Fruit fly (Drosophila melanogaster): ENCODE data around the gene CG4069.
A peak's percentile ranks its signal among the peaks of the same experiment; 100 is the strongest.

Gene CG4069

DNA sequence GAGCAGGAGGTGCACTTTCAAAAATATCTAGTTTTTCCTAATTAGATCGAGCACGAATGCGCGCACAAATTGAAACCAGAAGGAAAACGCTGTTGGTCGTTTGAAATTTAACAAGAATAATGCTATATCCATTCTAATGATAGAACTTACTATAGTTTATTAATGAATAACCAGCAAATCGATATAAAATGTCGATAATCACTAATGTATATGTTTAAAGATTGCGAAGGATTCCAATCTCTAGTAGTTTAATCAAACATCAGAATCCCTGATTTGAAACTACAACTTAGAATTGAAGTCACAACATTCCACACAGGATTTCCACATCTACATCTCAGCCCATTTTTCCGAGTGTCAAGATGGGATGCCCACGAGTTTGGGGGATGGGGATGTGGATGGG, 28.3 kb upstream of the CG4069 start:
- TF ChIP-seq Clk (GFP tag; optimal IDR thresholded peaks at IDR 0.05), result no peak
- TF ChIP-seq CG7045 (GFP tag; optimal IDR thresholded peaks at IDR 0.05), result no peak
- TF ChIP-seq toe (GFP tag; optimal IDR thresholded peaks at IDR 0.05), result no peak
- no peak for TF ChIP-seq ovo (GFP tag; optimal IDR thresholded peaks at IDR 0.05)
- TF ChIP-seq cnc (optimal IDR thresholded peaks at IDR 0.05), result no peak

dm6 chr3L:12564979-12565378, 27.9 kb upstream of the CG4069 start:
- TF ChIP-seq pad (GFP tag; optimal IDR thresholded peaks at IDR 0.05), result no peak

DNA sequence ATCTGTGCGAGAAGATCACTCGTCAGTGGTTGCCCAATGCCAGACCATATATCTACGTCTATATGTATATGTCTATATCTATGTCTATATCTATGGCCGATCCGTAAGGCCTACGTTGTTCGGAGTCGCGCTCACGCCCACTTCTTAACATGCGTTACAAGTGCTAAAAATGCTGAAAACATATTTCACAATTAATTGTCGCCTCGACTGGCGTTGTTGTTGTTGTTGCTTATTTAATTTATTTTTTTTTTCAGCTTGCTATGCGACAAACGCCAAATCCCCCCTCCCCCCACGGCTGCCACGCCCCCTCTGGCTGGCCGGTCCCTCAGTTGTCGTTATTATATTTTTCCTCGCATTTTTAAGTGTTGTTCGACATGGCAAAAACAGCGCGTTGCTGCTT, 27.2 kb upstream of the CG4069 start:
- TF ChIP-seq CG11617 (GFP tag; optimal IDR thresholded peaks at IDR 0.05), result no peak
- TF ChIP-seq toe (GFP tag; optimal IDR thresholded peaks at IDR 0.05), result no peak
- TF ChIP-seq kay (GFP tag; ENCODE audit: borderline replicate concordance), result no peak
- no peak for TF ChIP-seq CG33017 (tag; optimal IDR thresholded peaks at IDR 0.05)
- no peak for TF ChIP-seq cic (GFP tag; optimal IDR thresholded peaks at IDR 0.05)
- TF ChIP-seq Mnt (GFP tag; optimal IDR thresholded peaks at IDR 0.05), result no peak
- no peak for TF ChIP-seq bab1 (GFP tag; optimal IDR thresholded peaks at IDR 0.05)
- no peak for TF ChIP-seq Clk (GFP tag; optimal IDR thresholded peaks at IDR 0.05)
- TF ChIP-seq CG7045 (GFP tag; optimal IDR thresholded peaks at IDR 0.05), result no peak
- TF ChIP-seq ovo (GFP tag; optimal IDR thresholded peaks at IDR 0.05), result no peak
- no peak for TF ChIP-seq CG1620 (GFP tag; optimal IDR thresholded peaks at IDR 0.05)
- TF ChIP-seq Crg-1 (GFP tag; optimal IDR thresholded peaks at IDR 0.05), result no peak
- no peak for TF ChIP-seq Hr96 (GFP tag; optimal IDR thresholded peaks at IDR 0.05)
- no peak for TF ChIP-seq tj (GFP tag; optimal IDR thresholded peaks at IDR 0.05)
- no peak for TF ChIP-seq CG7101 (tag; optimal IDR thresholded peaks at IDR 0.05)
- TF ChIP-seq CG5204 (GFP tag; optimal IDR thresholded peaks at IDR 0.05), result no peak
- no peak for TF ChIP-seq pad (GFP tag; optimal IDR thresholded peaks at IDR 0.05)
- TF ChIP-seq CG12768 (GFP tag; optimal IDR thresholded peaks at IDR 0.05), result no peak
- no peak for TF ChIP-seq CG14711 (tag; optimal IDR thresholded peaks at IDR 0.05)
- TF ChIP-seq cnc (optimal IDR thresholded peaks at IDR 0.05), result no peak

dm6 chr3L:12559273-12559672, 22.2 kb upstream of the CG4069 start:
- TF ChIP-seq Hr96 (GFP tag; optimal IDR thresholded peaks at IDR 0.05), result no peak
- no peak for TF ChIP-seq kay (GFP tag; ENCODE audit: borderline replicate concordance)
- no peak for TF ChIP-seq ovo (GFP tag; optimal IDR thresholded peaks at IDR 0.05)
- TF ChIP-seq CG7045 (GFP tag; optimal IDR thresholded peaks at IDR 0.05), result no peak
- TF ChIP-seq Clk (GFP tag; optimal IDR thresholded peaks at IDR 0.05), result no peak
- no peak for TF ChIP-seq tj (GFP tag; optimal IDR thresholded peaks at IDR 0.05)

DNA sequence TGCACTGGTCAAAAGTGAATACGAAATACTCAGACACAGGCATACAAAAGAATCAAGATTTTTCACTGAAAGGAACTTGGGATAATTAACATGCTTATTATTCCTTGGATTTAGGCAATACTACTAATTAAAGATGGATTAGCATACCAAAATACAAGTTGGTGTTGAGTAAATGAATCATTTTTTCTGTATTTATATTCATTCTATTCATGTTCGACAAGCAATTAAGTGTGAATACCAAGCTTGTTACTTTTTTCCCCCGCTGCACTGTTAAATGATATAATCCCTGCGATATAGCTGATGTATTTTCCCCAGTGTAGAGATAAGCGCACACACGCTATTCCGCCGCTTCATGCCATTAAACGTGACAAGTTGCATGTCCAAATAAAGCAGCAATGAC, 20.6 kb upstream of the CG4069 start:
- TF ChIP-seq bab1 (GFP tag; optimal IDR thresholded peaks at IDR 0.05) (no peak), toe (GFP tag; optimal IDR thresholded peaks at IDR 0.05) (no peak), CG12768 (GFP tag; optimal IDR thresholded peaks at IDR 0.05) (no peak), cnc (optimal IDR thresholded peaks at IDR 0.05) (no peak)

dm6 chr3L:12551671-12552070, 14.6 kb upstream of the CG4069 start:
- TF ChIP-seq toe (GFP tag; optimal IDR thresholded peaks at IDR 0.05) (no peak), CG7101 (tag; optimal IDR thresholded peaks at IDR 0.05) (no peak), Hr96 (GFP tag; optimal IDR thresholded peaks at IDR 0.05) (no peak), cnc (optimal IDR thresholded peaks at IDR 0.05) (no peak), CG33017 (tag; optimal IDR thresholded peaks at IDR 0.05) (no peak), tj (GFP tag; optimal IDR thresholded peaks at IDR 0.05) (no peak), pad (GFP tag; optimal IDR thresholded peaks at IDR 0.05) (no peak), Mnt (GFP tag; optimal IDR thresholded peaks at IDR 0.05) (no peak), CG12768 (GFP tag; optimal IDR thresholded peaks at IDR 0.05) (no peak), Clk (GFP tag; optimal IDR thresholded peaks at IDR 0.05) (no peak), CG11617 (GFP tag; optimal IDR thresholded peaks at IDR 0.05) (no peak), bab1 (GFP tag; optimal IDR thresholded peaks at IDR 0.05) (no peak), CG7045 (GFP tag; optimal IDR thresholded peaks at IDR 0.05) (no peak), Crg-1 (GFP tag; optimal IDR thresholded peaks at IDR 0.05) (no peak), kay (GFP tag; ENCODE audit: borderline replicate concordance) (no peak), CG1620 (GFP tag; optimal IDR thresholded peaks at IDR 0.05) (no peak), CG5204 (GFP tag; optimal IDR thresholded peaks at IDR 0.05) (no peak), cic (GFP tag; optimal IDR thresholded peaks at IDR 0.05) (no peak)

dm6 chr3L:12549471-12549870, 12.4 kb upstream of the CG4069 start:
- TF ChIP-seq CG12768 (GFP tag; optimal IDR thresholded peaks at IDR 0.05) (no peak), Hr96 (GFP tag; optimal IDR thresholded peaks at IDR 0.05) (no peak), CG1620 (GFP tag; optimal IDR thresholded peaks at IDR 0.05) (no peak), CG5204 (GFP tag; optimal IDR thresholded peaks at IDR 0.05) (no peak), Crg-1 (GFP tag; optimal IDR thresholded peaks at IDR 0.05) (no peak), kay (GFP tag; ENCODE audit: borderline replicate concordance) (no peak), tj (GFP tag; optimal IDR thresholded peaks at IDR 0.05) (no peak), ovo (GFP tag; optimal IDR thresholded peaks at IDR 0.05) (no peak), bab1 (GFP tag; optimal IDR thresholded peaks at IDR 0.05) (no peak)

- TF ChIP-seq Mnt (GFP tag; optimal IDR thresholded peaks at IDR 0.05) (peak; percentile 2), bab1 (GFP tag; optimal IDR thresholded peaks at IDR 0.05) (no peak)
Measured at dm6 chr3L:12534318-12534717, 2.8 kb downstream of the CG4069 start, which contains the start of gene Pmm2. Gene Pmm2 (plus strand): TSS chr3L:12534590.
